Fruit fly (Drosophila melanogaster): ENCODE data around the gene Prosbeta3.

Gene Prosbeta3

DNA sequence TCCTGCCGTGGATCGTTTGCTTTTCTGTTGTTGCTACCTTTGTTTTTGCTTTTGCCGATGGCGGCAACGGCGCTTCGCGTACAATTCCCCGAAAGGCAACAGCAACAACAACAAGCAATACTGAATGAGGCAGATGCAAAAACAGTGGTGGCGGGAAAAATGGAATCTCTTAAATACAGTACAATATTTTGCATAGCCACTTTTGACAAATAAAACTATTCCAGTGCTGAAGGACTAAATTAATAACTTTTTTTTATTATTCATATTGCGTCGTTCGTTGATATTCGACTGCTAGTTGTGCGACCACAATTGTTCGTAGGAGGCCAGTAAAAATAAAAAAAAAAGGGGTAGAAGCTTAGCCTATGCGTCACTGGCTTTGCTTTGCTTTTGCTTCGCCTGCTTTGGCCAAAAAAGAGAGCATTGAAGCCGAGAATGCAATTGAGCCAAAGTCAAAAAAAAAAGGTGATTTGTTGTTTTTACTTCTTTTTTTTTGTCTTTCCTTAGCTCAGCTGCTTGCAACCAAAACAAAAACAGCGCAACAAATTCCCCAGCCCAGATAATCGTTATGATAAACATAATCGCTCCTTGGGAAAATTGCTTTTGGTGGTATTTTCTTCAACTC lies 25.9 kb upstream of the Prosbeta3 start (continued):
- TF ChIP-seq Dp (GFP tag; optimal IDR thresholded peaks at IDR 0.05) (no peak), zf30C (GFP tag; optimal IDR thresholded peaks at IDR 0.05) (no peak), Trl (optimal IDR thresholded peaks at IDR 0.05) (no peak), Trl (GFP tag; optimal IDR thresholded peaks at IDR 0.05) (peak; percentile 85), CG30431 (GFP tag; optimal IDR thresholded peaks at IDR 0.05) (peak; percentile 76), ato (GFP tag; IDR thresholded peaks at IDR 0.05; ENCODE audit: partially characterized antibody) (no peak), CG4424 (GFP tag; optimal IDR thresholded peaks at IDR 0.05) (peak; percentile 85), B-H1 (GFP tag; IDR thresholded peaks at IDR 0.05) (peak; percentile 87; the same call in 2 of the 3 replicates), CG14710 (tag; optimal IDR thresholded peaks at IDR 0.05) (peak; percentile 70), CG33213 (GFP tag; optimal IDR thresholded peaks at IDR 0.05) (peak; percentile 48), pan (optimal IDR thresholded peaks at IDR 0.05) (no peak), pan (GFP tag; optimal IDR thresholded peaks at IDR 0.05 in 1 of 2, IDR thresholded peaks at IDR 0.05 in 1 of 2) (peak in 1 of 2 experiments; percentile 93), Nf-YB (GFP tag; optimal IDR thresholded peaks at IDR 0.05) (peak; percentile 60), nerfin-1 (tag; optimal IDR thresholded peaks at IDR 0.05) (peak; percentile 64), cad (GFP tag; optimal IDR thresholded peaks at IDR 0.05) (no peak), CG8924 (tag; optimal IDR thresholded peaks at IDR 0.05) (peak; percentile 89), CG13287 (GFP tag; IDR thresholded peaks at IDR 0.05; ENCODE audit: partially characterized antibody) (no peak), dm (GFP tag; optimal IDR thresholded peaks at IDR 0.05) (peak; percentile 58), H15 (GFP tag; IDR thresholded peaks at IDR 0.05) (peak; percentile 92), insv (GFP tag; optimal IDR thresholded peaks at IDR 0.05) (peak in 1 of 2 experiments; percentile 3), Lpt (GFP tag; optimal IDR thresholded peaks at IDR 0.05) (no peak), CG12104 (GFP tag; optimal IDR thresholded peaks at IDR 0.05) (peak; percentile 76), twi (tag; optimal IDR thresholded peaks at IDR 0.05) (peak; percentile 43), Atf-2 (GFP tag; optimal IDR thresholded peaks at IDR 0.05) (peak; percentile 55), CG13296 (GFP tag; optimal IDR thresholded peaks at IDR 0.05) (peak; percentile 80), CG7556 (GFP tag; optimal IDR thresholded peaks at IDR 0.05) (peak; percentile 88), Sry-δ (GFP tag; optimal IDR thresholded peaks at IDR 0.05) (peak; percentile 49), chif (GFP tag; optimal IDR thresholded peaks at IDR 0.05) (peak; percentile 76 to 85), CG1832 (GFP tag; optimal IDR thresholded peaks at IDR 0.05) (no peak), croc (GFP tag; conservative IDR thresholded peaks at IDR 0.05) (peak; percentile 78), Opbp (GFP tag; IDR thresholded peaks at IDR 0.05; ENCODE audit: partially characterized antibody) (no peak), Dek (tag; optimal IDR thresholded peaks at IDR 0.05) (peak; percentile 85), CG4820 (GFP tag; optimal IDR thresholded peaks at IDR 0.05) (peak; percentile 83), Hr39 (optimal IDR thresholded peaks at IDR 0.05) (no peak), Mrtf (GFP tag; IDR thresholded peaks at IDR 0.05) (peak; percentile 86), CG1233 (GFP tag; optimal IDR thresholded peaks at IDR 0.05) (peak; percentile 75), CG14014 (GFP tag; IDR thresholded peaks at IDR 0.05) (peak; percentile 91), CTCF (GFP tag; optimal IDR thresholded peaks at IDR 0.05) (peak; percentile 40), CG17612 (GFP tag; IDR thresholded peaks at IDR 0.05) (no peak), CG14441 (GFP tag; IDR thresholded peaks at IDR 0.05) (peak; percentile 91), pfk (GFP tag; optimal IDR thresholded peaks at IDR 0.05) (no peak), CG18476 (GFP tag; optimal IDR thresholded peaks at IDR 0.05) (peak; percentile 85), CG3065 (GFP tag; optimal IDR thresholded peaks at IDR 0.05) (peak; percentile 58), CG16779 (GFP tag; IDR thresholded peaks at IDR 0.05) (peak; percentile 74), CG2678 (tag; optimal IDR thresholded peaks at IDR 0.05) (peak; percentile 87), Neu2 (GFP tag; optimal IDR thresholded peaks at IDR 0.05; ENCODE audit: borderline replicate concordance) (no peak), hkb (optimal IDR thresholded peaks at IDR 0.05) (no peak), hkb (GFP tag; IDR thresholded peaks at IDR 0.05) (peak; percentile 96), CG7963 (GFP tag; IDR thresholded peaks at IDR 0.05; ENCODE audit: partially characterized antibody) (no peak), CG4282 (GFP tag; optimal IDR thresholded peaks at IDR 0.05) (peak; percentile 52), ab (GFP tag; optimal IDR thresholded peaks at IDR 0.05) (no peak), sd (tag; optimal IDR thresholded peaks at IDR 0.05) (peak; percentile 57)

Measured in whole organism, embryonic.